Fruit fly (Drosophila melanogaster): Measurements from ENCODE around the gene Smn.

Smn gene

DNA sequence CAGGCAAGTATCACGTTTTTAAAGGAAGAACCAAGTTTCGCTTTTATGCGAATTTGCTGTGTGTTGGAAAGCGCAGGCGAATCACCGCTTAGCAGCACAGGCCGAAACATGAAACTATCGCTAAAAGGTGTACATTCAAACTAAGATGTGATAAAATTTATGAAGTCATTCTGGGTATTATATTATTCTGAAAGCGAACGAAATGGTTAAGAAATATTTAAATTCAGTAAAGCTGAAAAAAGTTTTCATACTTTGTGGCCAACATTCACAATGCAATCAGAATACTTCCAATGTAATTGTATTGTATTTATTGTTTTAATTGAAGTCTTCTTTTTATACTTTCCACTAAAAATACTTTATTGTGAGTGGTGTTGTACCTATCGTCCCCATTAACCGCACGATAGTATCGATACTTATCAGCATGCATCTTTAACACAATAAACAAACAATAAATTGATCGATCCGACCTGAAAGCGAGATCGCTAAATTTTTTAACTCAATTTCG is at the start of gene Smn:
Smn (minus strand) TSS at position 347 of the 505 bp plus-strand sequence.
- TF ChIP-seq ara (GFP tag; IDR thresholded peaks at IDR 0.05) = no peak
- no peak for TF ChIP-seq Rx (GFP tag; IDR thresholded peaks at IDR 0.05)
- TF ChIP-seq Deaf1 (tag; optimal IDR thresholded peaks at IDR 0.05) = no peak
- TF ChIP-seq CG10979 (tag; optimal IDR thresholded peaks at IDR 0.05) = peak; percentile 18
- TF ChIP-seq CG4424 (GFP tag; optimal IDR thresholded peaks at IDR 0.05) = peak; percentile 37
- no peak for TF ChIP-seq CG6813 (GFP tag; optimal IDR thresholded peaks at IDR 0.05)
- peak; percentile 22 for TF ChIP-seq CG8944 (GFP tag; optimal IDR thresholded peaks at IDR 0.05)
- TF ChIP-seq Nf-YB (GFP tag; optimal IDR thresholded peaks at IDR 0.05) = peak; percentile 7
- peak; percentile 58 for TF ChIP-seq pho (GFP tag; optimal IDR thresholded peaks at IDR 0.05)
- TF ChIP-seq pzg (GFP tag; optimal IDR thresholded peaks at IDR 0.05) = peak; percentile 45
- no peak for TF ChIP-seq Fer2 (tag; optimal IDR thresholded peaks at IDR 0.05)
- no peak for TF ChIP-seq CG13123 (GFP tag; optimal IDR thresholded peaks at IDR 0.05)
- no peak for TF ChIP-seq CG15073 (GFP tag; optimal IDR thresholded peaks at IDR 0.05)
- TF ChIP-seq CG9932 (GFP tag; IDR thresholded peaks at IDR 0.05) = peak; percentile 71
- no peak for TF ChIP-seq CG7745 (tag; optimal IDR thresholded peaks at IDR 0.05)
- peak; percentile 18 for TF ChIP-seq CG9437 (GFP tag; optimal IDR thresholded peaks at IDR 0.05)
- peak; percentile 80 for TF ChIP-seq inv (GFP tag; IDR thresholded peaks at IDR 0.05; ENCODE audit: partially characterized antibody)
- no peak for TF ChIP-seq CrebB (tag; optimal IDR thresholded peaks at IDR 0.05)
- TF ChIP-seq CG30020 (tag; optimal IDR thresholded peaks at IDR 0.05) = peak; percentile 31
- TF ChIP-seq CG9817 (tag; optimal IDR thresholded peaks at IDR 0.05) = peak; percentile 56
- TF ChIP-seq B-H2 (GFP tag; optimal IDR thresholded peaks at IDR 0.05) = peak; percentile 55
- peak; percentile 57 for TF ChIP-seq CG15514 (GFP tag; optimal IDR thresholded peaks at IDR 0.05)
- TF ChIP-seq Nf-YC (tag; optimal IDR thresholded peaks at IDR 0.05) = peak; percentile 21
- TF ChIP-seq dpn (GFP tag; optimal IDR thresholded peaks at IDR 0.05) = peak; percentile 39 to 58
- TF ChIP-seq kah (GFP tag; optimal IDR thresholded peaks at IDR 0.05) = no peak
- TF ChIP-seq CG13287 (GFP tag; IDR thresholded peaks at IDR 0.05; ENCODE audit: partially characterized antibody) = peak; percentile 84
- peak; percentile 39 for TF ChIP-seq CG10654 (GFP tag; optimal IDR thresholded peaks at IDR 0.05)
- peak; percentile 53 for TF ChIP-seq lab (GFP tag; optimal IDR thresholded peaks at IDR 0.05)
- peak; percentile 55 for TF ChIP-seq slbo (GFP tag; IDR thresholded peaks at IDR 0.05)
- TF ChIP-seq Usf (GFP tag; optimal IDR thresholded peaks at IDR 0.05) = no peak
- no peak for TF ChIP-seq luna (GFP tag; optimal IDR thresholded peaks at IDR 0.05)
- peak; percentile 69 for TF ChIP-seq CG18599 (GFP tag; optimal IDR thresholded peaks at IDR 0.05)
- peak; percentile 72 for TF ChIP-seq ato (GFP tag; IDR thresholded peaks at IDR 0.05; ENCODE audit: partially characterized antibody)
- peak; percentile 27 for TF ChIP-seq CG4820 (GFP tag; optimal IDR thresholded peaks at IDR 0.05)
- TF ChIP-seq unc-4 (GFP tag; IDR thresholded peaks at IDR 0.05; ENCODE audit: partially characterized antibody) = peak; percentile 77
- TF ChIP-seq CG8290 (GFP tag; optimal IDR thresholded peaks at IDR 0.05) = peak; percentile 68
- TF ChIP-seq CG8290 (tag; optimal IDR thresholded peaks at IDR 0.05) = peak; percentile 13 to 67
- peak; percentile 52 for TF ChIP-seq Meics (GFP tag; optimal IDR thresholded peaks at IDR 0.05)
- no peak for TF ChIP-seq pita (GFP tag; optimal IDR thresholded peaks at IDR 0.05)
- no peak for TF ChIP-seq jigr1 (GFP tag; IDR thresholded peaks at IDR 0.05)
- no peak for TF ChIP-seq Lim3 (GFP tag; IDR thresholded peaks at IDR 0.05)
- peak; percentile 30 for TF ChIP-seq Ets97D (GFP tag; optimal IDR thresholded peaks at IDR 0.05)
- peak; percentile 22 for TF ChIP-seq CG12942 (GFP tag; optimal IDR thresholded peaks at IDR 0.05)
- peak; percentile 16 for TF ChIP-seq nau (GFP tag; optimal IDR thresholded peaks at IDR 0.05)
- TF ChIP-seq chn (GFP tag; optimal IDR thresholded peaks at IDR 0.05) = peak; percentile 29
- TF ChIP-seq cwo (GFP tag; optimal IDR thresholded peaks at IDR 0.05) = peak; percentile 20
- peak; percentile 70 for TF ChIP-seq Bgb (GFP tag; IDR thresholded peaks at IDR 0.05; ENCODE audit: partially characterized antibody)
- TF ChIP-seq CG8924 (tag; optimal IDR thresholded peaks at IDR 0.05) = peak; percentile 58
- no peak for TF ChIP-seq fd96Cb (tag; optimal IDR thresholded peaks at IDR 0.05)
- peak; percentile 29 for TF ChIP-seq CG12769 (tag; optimal IDR thresholded peaks at IDR 0.05)

Data from whole organism, embryonic.